Worm (Caenorhabditis elegans) whole organism, L4/young adult: ENCODE results near the gene R144.11.

Source experiments
- dao-5 ChIP-seq: sonication (generic microtip); optimal IDR thresholded peaks from 2 replicates; lab custom pipeline; 2016; ENCODE audit warnings: missing genotype, missing genetic modification characterization, moderate library complexity, missing compliant biosample characterization
- him-1 ChIP-seq: sonication (generic microtip); optimal IDR thresholded peaks from 2 replicates; lab custom pipeline; 2016; ENCODE audit warnings: missing genotype, missing genetic modification reagents, missing genetic modification characterization, missing compliant biosample characterization

DNA sequence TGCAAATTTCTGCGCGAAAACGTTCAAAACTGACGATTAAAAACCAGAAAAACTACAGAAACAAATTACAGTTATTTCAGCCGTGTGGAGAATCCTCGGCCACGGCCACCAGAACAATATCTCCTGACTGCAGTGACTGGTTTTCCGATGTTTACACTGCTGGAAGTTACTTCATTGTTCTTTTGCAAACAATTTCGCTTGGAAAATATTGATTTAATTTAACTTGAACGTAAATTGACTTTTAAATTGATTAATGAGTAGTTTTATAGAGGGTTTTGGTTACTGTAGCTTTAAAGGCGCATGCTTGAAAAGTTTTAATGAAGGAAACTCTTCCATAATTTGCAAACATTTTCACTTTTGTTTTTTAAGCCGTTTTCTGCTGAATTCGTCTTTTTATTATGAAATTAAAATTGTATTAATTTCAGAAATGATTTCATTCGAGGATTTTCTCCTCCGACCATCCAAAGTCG is 9.6 kb downstream of the R144.11 start, which contains the start of gene smcr-8:
- TF ChIP-seq him-1 (tag; lab: Kevin White, UChicago), result no peak
- TF ChIP-seq dao-5 (tag; lab: Kevin White, UChicago), result no peak
